Worm (Caenorhabditis elegans): ENCODE data around the gene K01C8.2.

Gene K01C8.2

ce11 chrII:8269351-8269750 is at the start of gene K01C8.2:
TSS of gene K01C8.2 (minus strand) at chrII:8269451.
- no peak for TF ChIP-seq hif-1 (tag; optimal IDR thresholded peaks at IDR 0.05)
- TF ChIP-seq set-16 (GFP tag; IDR thresholded peaks at IDR 0.05) = no peak

- peak in 1 of 2 experiments; percentile 77 for TF ChIP-seq unc-62 (GFP tag; optimal IDR thresholded peaks at IDR 0.05 in 1 of 2)
- TF ChIP-seq unc-62 (tag; optimal IDR thresholded peaks at IDR 0.05) = no peak
- no peak for TF ChIP-seq lin-1 (GFP tag; IDR thresholded peaks at IDR 0.05)
Observed at ce11 chrII:8316701-8317100, 47.5 kb upstream of the K01C8.2 start.

- TF ChIP-seq aha-1 (tag) (peak; percentile 91), mxl-3 (GFP tag; optimal IDR thresholded peaks at IDR 0.05) (no peak), dmd-8 (GFP tag; IDR thresholded peaks at IDR 0.05) (no peak), nhr-28 (tag; optimal IDR thresholded peaks at IDR 0.05) (no peak), mdt-29 (GFP tag; IDR thresholded peaks at IDR 0.05) (no peak), dmd-6 (GFP tag; IDR thresholded peaks at IDR 0.05) (no peak), dmd-9 (GFP tag; IDR thresholded peaks at IDR 0.05) (no peak), nhr-6 (tag; optimal IDR thresholded peaks at IDR 0.05) (no peak), mep-1 (tag; optimal IDR thresholded peaks at IDR 0.05) (no peak), egl-43 (GFP tag; IDR thresholded peaks at IDR 0.05) (no peak), unc-62 (GFP tag; optimal IDR thresholded peaks at IDR 0.05 in 1 of 2) (peak in 1 of 2 experiments; percentile 30), unc-62 (tag; optimal IDR thresholded peaks at IDR 0.05) (no peak), mes-2 (tag; optimal IDR thresholded peaks at IDR 0.05; ENCODE audit: poor library complexity, severe bottlenecking) (no peak), fkh-10 (GFP tag; optimal IDR thresholded peaks at IDR 0.05) (no peak), nhr-41 (GFP tag; IDR thresholded peaks at IDR 0.05) (no peak), pqm-1 (tag; optimal IDR thresholded peaks at IDR 0.05) (no peak), F26F4.8 (GFP tag; conservative IDR thresholded peaks at IDR 0.05) (no peak)
Observed at ce11 chrII:8314768-8315167, 45.5 kb upstream of the K01C8.2 start.

ce11 chrII:8312012-8312411 is 42.8 kb upstream of the K01C8.2 start:
- TF ChIP-seq unc-130 (GFP tag; optimal IDR thresholded peaks at IDR 0.05) = no peak
- no peak for TF ChIP-seq dmd-8 (GFP tag; IDR thresholded peaks at IDR 0.05)
- TF ChIP-seq pqm-1 (tag; optimal IDR thresholded peaks at IDR 0.05) = no peak
- TF ChIP-seq F37D6.2 (tag; optimal IDR thresholded peaks at IDR 0.05) = no peak
- no peak for TF ChIP-seq aha-1 (tag)
- TF ChIP-seq jun-1 (tag; optimal IDR thresholded peaks at IDR 0.05) = no peak
- TF ChIP-seq unc-39 (tag; optimal IDR thresholded peaks at IDR 0.05) = no peak
- TF ChIP-seq lin-15B (tag; optimal IDR thresholded peaks at IDR 0.05) = no peak
- peak; percentile 67 for TF ChIP-seq fkh-10 (GFP tag; optimal IDR thresholded peaks at IDR 0.05)

- TF ChIP-seq saeg-2 (GFP tag; IDR thresholded peaks at IDR 0.05) (no peak), unc-62 (GFP tag; optimal IDR thresholded peaks at IDR 0.05 in 1 of 2) (peak in 1 of 2 experiments; percentile 67), unc-62 (tag; optimal IDR thresholded peaks at IDR 0.05) (no peak)
Observed at ce11 chrII:8311484-8311883, 42.2 kb upstream of the K01C8.2 start.

- peak in 1 of 2 experiments; percentile 79 for TF ChIP-seq unc-62 (GFP tag; optimal IDR thresholded peaks at IDR 0.05 in 1 of 2)
- TF ChIP-seq unc-62 (tag; optimal IDR thresholded peaks at IDR 0.05) = no peak
- peak; percentile 97 for TF ChIP-seq aha-1 (tag)
- TF ChIP-seq lin-15B (tag; optimal IDR thresholded peaks at IDR 0.05) = no peak
Observed at ce11 chrII:8308314-8308713, 39.1 kb upstream of the K01C8.2 start.

- TF ChIP-seq zip-2 (tag; optimal IDR thresholded peaks at IDR 0.05) (no peak), zfp-3 (GFP tag; conservative IDR thresholded peaks at IDR 0.05) (no peak), unc-130 (GFP tag; optimal IDR thresholded peaks at IDR 0.05) (no peak), lim-7 (GFP tag; IDR thresholded peaks at IDR 0.05) (no peak)
Observed at ce11 chrII:8295296-8295695, 26.0 kb upstream of the K01C8.2 start, which contains the start of gene nlp-55. TSS of gene nlp-55 (minus strand) at chrII:8295396.

Data from whole organism, L4 larva.